Fruit fly (Drosophila melanogaster) whole organism, prepupa: Measurements from ENCODE around the gene Ogdh.

Experiments used
- CG10631 ChIP-seq: fragments of 200-800 bp; sonication (Bioruptor generic); optimal IDR thresholded peaks from 2 replicates; lab custom pipeline; 2016; ENCODE audit warnings: missing biosample characterization, missing genetic modification characterization
- CG10669 ChIP-seq: fragments of 200-800 bp; sonication (Bioruptor generic); optimal IDR thresholded peaks from 3 replicates; lab custom pipeline; 2018; ENCODE audit warnings: missing biosample characterization, mild to moderate bottlenecking, missing genetic modification characterization, moderate library complexity
- CG11294 ChIP-seq: fragments of 200-800 bp; sonication (Bioruptor generic); IDR thresholded peaks from 2 replicates; pipeline ENCODE4 v1.3.6; 2022; ENCODE audit warnings: missing biosample characterization, missing genetic modification characterization
- CG11902 ChIP-seq: fragments of 200-800 bp; sonication (Bioruptor generic); optimal IDR thresholded peaks from 3 replicates; lab custom pipeline; 2016; ENCODE audit warnings: missing biosample characterization, missing genetic modification characterization
- CG15336 ChIP-seq: fragments of 200-800 bp; sonication (Bioruptor generic); IDR thresholded peaks from 2 replicates; pipeline ENCODE4 v1.3.6; 2022; ENCODE audit warnings: missing biosample characterization, missing genetic modification characterization
- CG1621 ChIP-seq: fragments of 200-800 bp; sonication (Bioruptor generic); optimal IDR thresholded peaks from 3 replicates; lab custom pipeline; 2018; ENCODE audit warnings: missing biosample characterization, mild to moderate bottlenecking, missing genetic modification characterization
- CG16779 ChIP-seq: fragments of 200-800 bp; sonication (Bioruptor generic); optimal IDR thresholded peaks from 3 replicates; lab custom pipeline; 2017; ENCODE audit warnings: missing biosample characterization, mild to moderate bottlenecking, missing genetic modification characterization
- CG3032 ChIP-seq: fragments of 200-800 bp; optimal IDR thresholded peaks from 2 replicates; lab custom pipeline; 2019; ENCODE audit warnings: missing biosample characterization, mild to moderate bottlenecking, missing genetic modification characterization, moderate library complexity
- CG31627 ChIP-seq: fragments of 200-800 bp; sonication (Bioruptor generic); optimal IDR thresholded peaks from 3 replicates; lab custom pipeline; 2016; ENCODE audit warnings: missing biosample characterization, missing genetic modification characterization
- CG32006 ChIP-seq: fragments of 200-800 bp; sonication (Bioruptor generic); optimal IDR thresholded peaks from 3 replicates; lab custom pipeline; 2017; ENCODE audit warnings: missing biosample characterization, mild to moderate bottlenecking, missing genetic modification characterization
- CG34406 ChIP-seq: fragments of 200-800 bp; sonication (Bioruptor generic); optimal IDR thresholded peaks from 3 replicates; lab custom pipeline; 2016; ENCODE audit warnings: missing biosample characterization, missing genetic modification characterization
- CG3919 ChIP-seq: fragments of 200-800 bp; sonication (Bioruptor generic); optimal IDR thresholded peaks from 3 replicates; lab custom pipeline; 2016; ENCODE audit warnings: missing biosample characterization, missing genetic modification characterization
- CG4318 ChIP-seq: fragments of 200-800 bp; sonication (Bioruptor generic); optimal IDR thresholded peaks from 3 replicates; lab custom pipeline; 2017; ENCODE audit warnings: missing biosample characterization, mild to moderate bottlenecking, missing genetic modification characterization
- CG6163 ChIP-seq: fragments of 200-800 bp; sonication (Bioruptor generic); IDR thresholded peaks from 3 replicates; pipeline ENCODE4 v1.3.6; 2022; ENCODE audit warnings: missing biosample characterization, missing genetic modification characterization
- CG6276 ChIP-seq: fragments of 200-800 bp; sonication (Bioruptor generic); optimal IDR thresholded peaks from 2 replicates; lab custom pipeline; 2017; ENCODE audit warnings: missing biosample characterization, mild to moderate bottlenecking, missing genetic modification characterization
- CG6808 ChIP-seq: fragments of 200-800 bp; sonication (Bioruptor generic); optimal IDR thresholded peaks from 3 replicates; lab custom pipeline; 2017; ENCODE audit warnings: missing biosample characterization, missing genetic modification characterization, mild to moderate bottlenecking, moderate library complexity, missing genetic modification reagents
- CG6854 ChIP-seq: fragments of 200-800 bp; sonication (Bioruptor generic); optimal IDR thresholded peaks from 2 replicates; lab custom pipeline; 2017; ENCODE audit warnings: missing biosample characterization, mild to moderate bottlenecking, missing genetic modification characterization
- CG8319 ChIP-seq: fragments of 200-800 bp; sonication (Bioruptor generic); optimal IDR thresholded peaks from 3 replicates; lab custom pipeline; 2016; ENCODE audit warnings: missing biosample characterization, missing genetic modification characterization
- CG8632 ChIP-seq: fragments of 200-800 bp; sonication (Bioruptor generic); optimal IDR thresholded peaks from 3 replicates; lab custom pipeline; 2016; ENCODE audit warnings: missing biosample characterization, missing genetic modification characterization
- CG9139 ChIP-seq: fragments of 200-800 bp; sonication (Bioruptor generic); optimal IDR thresholded peaks from 3 replicates; lab custom pipeline; 2017; ENCODE audit warnings: missing biosample characterization, mild to moderate bottlenecking, missing genetic modification characterization
- Eip75B ChIP-seq: fragments of 200-800 bp; sonication (Bioruptor generic); optimal IDR thresholded peaks from 3 replicates; lab custom pipeline; 2016; ENCODE audit warnings: missing biosample characterization, missing genetic modification characterization
- Eip78C ChIP-seq: fragments of 200-800 bp; sonication (Bioruptor generic); peaks from one replicate; lab custom pipeline; 2016; ENCODE audit warnings: missing biosample characterization, missing genetic modification characterization
- Ets21C ChIP-seq: fragments of 200-800 bp; sonication (Bioruptor generic); optimal IDR thresholded peaks from 3 replicates; lab custom pipeline; 2016; ENCODE audit warnings: missing biosample characterization, missing genetic modification characterization
- Ets96B ChIP-seq: fragments of 200-800 bp; optimal IDR thresholded peaks from 2 replicates; lab custom pipeline; 2019; ENCODE audit warnings: missing biosample characterization, mild to moderate bottlenecking, missing genetic modification characterization, moderate library complexity
- Hr39 ChIP-seq: fragments of 200-800 bp; sonication (Bioruptor generic); optimal IDR thresholded peaks from 2 replicates; lab custom pipeline; 2016; ENCODE audit warnings: missing biosample characterization, missing genetic modification characterization
- Hr4 ChIP-seq: fragments of 200-800 bp; sonication (Bioruptor generic); optimal IDR thresholded peaks from 3 replicates; lab custom pipeline; 2016; ENCODE audit warnings: missing biosample characterization, missing genetic modification characterization
- Lpt ChIP-seq: fragments of 200-800 bp; sonication (Bioruptor generic); optimal IDR thresholded peaks from 3 replicates; lab custom pipeline; 2016; ENCODE audit warnings: missing biosample characterization, missing genetic modification characterization
- Met ChIP-seq: fragments of 200-800 bp; sonication (Bioruptor generic); optimal IDR thresholded peaks from 3 replicates; lab custom pipeline; 2016; ENCODE audit warnings: missing biosample characterization, missing genetic modification characterization
- Smox ChIP-seq: fragments of 200-800 bp; sonication (Bioruptor generic); optimal IDR thresholded peaks from 3 replicates; lab custom pipeline; 2016; ENCODE audit warnings: missing biosample characterization, missing genetic modification characterization
- Sox14 ChIP-seq: fragments of 200-800 bp; sonication (Bioruptor generic); optimal IDR thresholded peaks from 3 replicates; lab custom pipeline; 2016; ENCODE audit warnings: missing biosample characterization, missing genetic modification characterization
- achi ChIP-seq: fragments of 200-800 bp; sonication (Bioruptor generic); optimal IDR thresholded peaks from 3 replicates; lab custom pipeline; 2016; ENCODE audit warnings: missing biosample characterization, missing genetic modification characterization
- acj6 ChIP-seq: fragments of 200-800 bp; sonication (Bioruptor generic); optimal IDR thresholded peaks from 3 replicates; lab custom pipeline; 2016; ENCODE audit warnings: missing biosample characterization, missing genetic modification characterization
- dac ChIP-seq: fragments of 200-800 bp; sonication (Bioruptor generic); optimal IDR thresholded peaks from 2 replicates; lab custom pipeline; 2017; ENCODE audit warnings: missing biosample characterization, mild to moderate bottlenecking, missing genetic modification characterization
- eg ChIP-seq: fragments of 200-800 bp; sonication (Bioruptor generic); IDR thresholded peaks from 3 replicates; pipeline ENCODE4 v1.3.6; 2022; ENCODE audit warnings: missing biosample characterization, missing genetic modification characterization
- esn ChIP-seq: fragments of 200-800 bp; sonication (Bioruptor generic); optimal IDR thresholded peaks from 2 replicates; lab custom pipeline; 2016; ENCODE audit warnings: missing biosample characterization, mild to moderate bottlenecking, missing genetic modification characterization, moderate library complexity
- fd59A ChIP-seq: fragments of 200-800 bp; sonication (Bioruptor generic); optimal IDR thresholded peaks from 2 replicates; lab custom pipeline; 2017; ENCODE audit warnings: missing biosample characterization, mild to moderate bottlenecking, missing genetic modification characterization, missing genetic modification reagents
- fd85E ChIP-seq: fragments of 200-800 bp; sonication (Bioruptor generic); optimal IDR thresholded peaks from 3 replicates; lab custom pipeline; 2016; ENCODE audit warnings: missing biosample characterization, missing genetic modification characterization
- fkh ChIP-seq: fragments of 200-800 bp; sonication (Bioruptor generic); optimal IDR thresholded peaks from 3 replicates; lab custom pipeline; 2017; ENCODE audit warnings: missing biosample characterization, mild to moderate bottlenecking, missing genetic modification characterization, moderate library complexity
- lz ChIP-seq: fragments of 200-800 bp; sonication (Bioruptor generic); optimal IDR thresholded peaks from 3 replicates; lab custom pipeline; 2016; ENCODE audit warnings: missing biosample characterization, missing genetic modification characterization
- net ChIP-seq: fragments of 200-800 bp; sonication (Bioruptor generic); optimal IDR thresholded peaks from 3 replicates; lab custom pipeline; 2016; ENCODE audit warnings: missing biosample characterization, missing genetic modification characterization
- pdm3 ChIP-seq: fragments of 200-800 bp; sonication (Bioruptor generic); optimal IDR thresholded peaks from 3 replicates; lab custom pipeline; 2016; ENCODE audit warnings: missing biosample characterization, missing genetic modification characterization
- salr ChIP-seq, 2 experiments: fragments of 200-800 bp; sonication (Bioruptor generic); optimal IDR thresholded peaks; 3 replicates each; lab custom pipeline; 2016 to 2018; ENCODE audit warnings: missing biosample characterization in 2 of 2, missing genetic modification characterization in 2 of 2, mild to moderate bottlenecking in 1 of 2
- spab ChIP-seq: fragments of 200-800 bp; sonication (Bioruptor generic); optimal IDR thresholded peaks from 2 replicates; lab custom pipeline; 2017; ENCODE audit warnings: missing biosample characterization, mild to moderate bottlenecking, missing genetic modification characterization, missing genetic modification reagents
- ss ChIP-seq, 2 experiments: fragments of 200-800 bp; sonication (Bioruptor generic); optimal IDR thresholded peaks; 2 replicates in 1 of 2; 3 replicates in 1 of 2; lab custom pipeline; 2017 to 2018; ENCODE audit warnings: mild to moderate bottlenecking in 2 of 2, missing biosample characterization in 2 of 2, missing genetic modification characterization in 2 of 2, moderate library complexity in 1 of 2
- topi ChIP-seq: fragments of 200-800 bp; sonication (Bioruptor generic); optimal IDR thresholded peaks from 3 replicates; lab custom pipeline; 2016; ENCODE audit warnings: missing biosample characterization, missing genetic modification characterization
- vri ChIP-seq: fragments of 200-800 bp; sonication (Bioruptor generic); optimal IDR thresholded peaks from 3 replicates; lab custom pipeline; 2016; ENCODE audit warnings: missing biosample characterization, mild to moderate bottlenecking, missing genetic modification characterization

Gene Ogdh

dm6 chr3L:16936689-16937088 lies 17.9 kb upstream of the Ogdh start:
- no peak for TF ChIP-seq Ets96B (tag; lab: Kevin White, UChicago)
- TF ChIP-seq vri (GFP tag; lab: Kevin White, UChicago) = no peak
- no peak for TF ChIP-seq CG8319 (GFP tag; lab: Kevin White, UChicago)
- peak in 1 of 2 experiments; percentile 87 for TF ChIP-seq ss (GFP tag; optimal IDR thresholded peaks at IDR 0.05; lab: Kevin White, UChicago)
- TF ChIP-seq CG1621 (tag; lab: Kevin White, UChicago) = peak; percentile 26
- no peak for TF ChIP-seq dac (GFP tag; lab: Kevin White, UChicago)
- TF ChIP-seq fd59A (GFP tag; lab: Kevin White, UChicago) = no peak
- no peak for TF ChIP-seq CG11294
- TF ChIP-seq CG6276 = no peak
- TF ChIP-seq Met (GFP tag; lab: Kevin White, UChicago) = no peak
- no peak for TF ChIP-seq CG4318 (GFP tag; lab: Kevin White, UChicago)

DNA sequence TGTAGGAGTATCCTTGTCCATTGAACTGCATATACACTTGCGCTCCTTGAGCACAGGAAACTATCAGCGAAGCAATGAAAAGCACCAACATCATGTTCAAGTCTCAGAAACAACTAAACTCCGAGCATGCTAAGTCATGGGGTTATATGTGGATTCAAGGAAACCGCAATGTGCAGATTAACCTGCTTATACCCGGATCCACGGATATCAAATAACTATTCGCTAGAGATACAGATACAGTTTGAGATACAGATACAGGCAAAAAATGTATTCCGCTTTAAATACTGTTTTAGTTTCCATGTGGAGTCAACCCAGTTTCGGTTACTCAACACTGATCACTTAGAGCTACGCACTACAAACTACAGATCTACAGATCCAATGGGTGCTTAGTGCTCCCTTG lies 15.8 kb upstream of the Ogdh start, which contains the start of gene CG13022:
Gene CG13022 (minus strand): TSS at position 101 of the 400 bp plus-strand sequence.
- no peak for TF ChIP-seq CG10631 (GFP tag; lab: Kevin White, UChicago)

DNA sequence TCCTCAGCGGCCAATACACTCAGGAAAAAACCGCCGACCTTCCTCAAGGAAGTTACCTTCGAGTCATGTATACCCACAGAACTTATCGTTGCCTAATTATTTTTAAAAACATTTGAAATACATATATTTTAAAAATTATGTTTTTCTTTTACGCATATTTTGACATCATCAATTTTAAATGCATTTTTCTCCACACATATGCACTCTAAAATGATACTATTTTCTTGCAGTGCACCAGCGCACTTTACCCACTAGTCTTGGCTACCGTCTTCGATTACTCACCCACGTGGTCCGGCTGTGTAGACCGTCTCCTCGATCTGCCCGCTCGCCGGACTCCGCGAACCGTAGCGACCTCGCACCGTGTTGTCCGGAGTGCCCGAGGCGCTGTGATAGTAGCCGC lies 13.3 kb upstream of the Ogdh start:
- peak; percentile 11 for TF ChIP-seq dac (GFP tag; lab: Kevin White, UChicago)
- TF ChIP-seq CG9139 (GFP tag; lab: Kevin White, UChicago) = peak; percentile 17
- peak; percentile 52 for TF ChIP-seq CG6808 (GFP tag; lab: Kevin White, UChicago)
- no peak for TF ChIP-seq Lpt
- no peak for TF ChIP-seq fkh (GFP tag; lab: Kevin White, UChicago)
- TF ChIP-seq Eip75B (GFP tag; lab: Kevin White, UChicago) = peak; percentile 54
- TF ChIP-seq Hr4 (GFP tag; lab: Kevin White, UChicago) = peak; percentile 5
- peak; percentile 43 for TF ChIP-seq esn (GFP tag; lab: Kevin White, UChicago)
- TF ChIP-seq Ets21C (GFP tag; lab: Kevin White, UChicago) = no peak
- TF ChIP-seq Met (GFP tag; lab: Kevin White, UChicago) = peak; percentile 37
- TF ChIP-seq fd59A (GFP tag; lab: Kevin White, UChicago) = peak; percentile 49
- TF ChIP-seq CG10631 (GFP tag; lab: Kevin White, UChicago) = peak; percentile 27
- no peak for TF ChIP-seq CG8319 (GFP tag; lab: Kevin White, UChicago)
- TF ChIP-seq CG32006 (GFP tag; lab: Kevin White, UChicago) = peak; percentile 64
- TF ChIP-seq CG3032 = peak; percentile 8
- peak; percentile 21 for TF ChIP-seq CG34406
- TF ChIP-seq Smox (GFP tag; lab: Kevin White, UChicago) = peak; percentile 14
- TF ChIP-seq fd85E (GFP tag; lab: Kevin White, UChicago) = no peak
- TF ChIP-seq CG16779 (tag; lab: Kevin White, UChicago) = no peak
- TF ChIP-seq CG6276 = peak; percentile 6
- TF ChIP-seq eg = no peak
- TF ChIP-seq lz (GFP tag; lab: Kevin White, UChicago) = peak; percentile 43
- peak; percentile 86 for TF ChIP-seq Eip78C (GFP tag; lab: Kevin White, UChicago)
- TF ChIP-seq Sox14 (GFP tag; lab: Kevin White, UChicago) = peak; percentile 44
- TF ChIP-seq CG6854 (GFP tag; lab: Kevin White, UChicago) = no peak
- TF ChIP-seq CG8632 = peak; percentile 42
- TF ChIP-seq CG15336 (GFP tag; lab: Robert Waterston, UW) = peak; percentile 42
- TF ChIP-seq CG31627 (GFP tag; lab: Kevin White, UChicago) = peak; percentile 25
- TF ChIP-seq net = peak; percentile 23
- peak in 1 of 2 experiments; percentile 6 for TF ChIP-seq salr (GFP tag; optimal IDR thresholded peaks at IDR 0.05; lab: Kevin White, UChicago)
- no peak for TF ChIP-seq CG11294
- peak; percentile 54 for TF ChIP-seq CG6163 (GFP tag; lab: Robert Waterston, UW)
- no peak for TF ChIP-seq CG10669 (GFP tag; lab: Kevin White, UChicago)
- peak; percentile 38 for TF ChIP-seq pdm3
- TF ChIP-seq spab (GFP tag; lab: Kevin White, UChicago) = peak; percentile 49
- TF ChIP-seq CG11902 (GFP tag; lab: Kevin White, UChicago) = no peak
- TF ChIP-seq Hr39 (GFP tag; lab: Kevin White, UChicago) = peak; percentile 33
- TF ChIP-seq ss (GFP tag; optimal IDR thresholded peaks at IDR 0.05; lab: Kevin White, UChicago) = peak; percentile 8 to 65
- TF ChIP-seq Ets96B (tag; lab: Kevin White, UChicago) = peak; percentile 55
- TF ChIP-seq CG3919 (GFP tag; lab: Kevin White, UChicago) = no peak
- peak; percentile 45 for TF ChIP-seq acj6 (GFP tag; lab: Kevin White, UChicago)
- TF ChIP-seq vri (GFP tag; lab: Kevin White, UChicago) = no peak
- TF ChIP-seq achi (GFP tag; lab: Kevin White, UChicago) = peak; percentile 47
- peak; percentile 65 for TF ChIP-seq CG1621 (tag; lab: Kevin White, UChicago)
- TF ChIP-seq topi = no peak
